Worm (Caenorhabditis elegans): Measurements from ENCODE around the gene R107.9.

The R107.9 gene

DNA sequence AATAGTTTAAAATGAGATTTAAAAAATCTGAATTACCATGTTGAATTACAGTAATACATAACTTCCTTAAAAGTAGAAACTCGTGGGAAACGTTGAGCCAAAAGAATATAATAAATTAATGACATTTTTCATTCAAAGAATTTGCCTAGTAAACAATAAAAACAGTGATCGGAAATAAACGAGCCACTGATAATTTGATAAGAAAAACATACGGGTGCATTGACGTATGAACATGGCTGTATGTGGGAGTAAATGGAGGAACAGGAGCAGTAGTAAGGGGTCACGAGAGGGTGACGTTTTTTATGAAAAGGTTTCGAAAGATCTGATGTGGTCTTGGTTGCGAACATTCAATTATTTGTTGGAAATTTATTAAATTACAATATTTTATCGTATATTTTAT, 6.9 kb upstream of the R107.9 start:
- peak; percentile 16 for TF ChIP-seq nhr-77 (tag; optimal IDR thresholded peaks at IDR 0.05)
- TF ChIP-seq F26F4.8 (GFP tag; conservative IDR thresholded peaks at IDR 0.05) = no peak
- peak; percentile 10 for TF ChIP-seq hlh-30 (tag; optimal IDR thresholded peaks at IDR 0.05; ENCODE audit: insufficient read depth)
- no peak for TF ChIP-seq daf-16 (GFP tag; optimal IDR thresholded peaks at IDR 0.05)
- peak; percentile 61 for TF ChIP-seq daf-16 (tag; optimal IDR thresholded peaks at IDR 0.05)
- TF ChIP-seq dve-1 (tag; optimal IDR thresholded peaks at IDR 0.05; ENCODE audit: insufficient read depth) = peak; percentile 15
- TF ChIP-seq nhr-28 (tag; optimal IDR thresholded peaks at IDR 0.05) = peak; percentile 13
- peak; percentile 54 for TF ChIP-seq pqm-1 (tag; optimal IDR thresholded peaks at IDR 0.05)
- no peak for TF ChIP-seq egl-27 (tag; optimal IDR thresholded peaks at IDR 0.05)

- TF ChIP-seq gei-8 (GFP tag; optimal IDR thresholded peaks at IDR 0.05) (no peak), dmd-6 (GFP tag; IDR thresholded peaks at IDR 0.05) (0 out of 2 replicates have a peak, but pooled peaks have one; percentile 27)
Observed at ce11 chrIII:9034133-9034532, 3.6 kb upstream of the R107.9 start.

DNA sequence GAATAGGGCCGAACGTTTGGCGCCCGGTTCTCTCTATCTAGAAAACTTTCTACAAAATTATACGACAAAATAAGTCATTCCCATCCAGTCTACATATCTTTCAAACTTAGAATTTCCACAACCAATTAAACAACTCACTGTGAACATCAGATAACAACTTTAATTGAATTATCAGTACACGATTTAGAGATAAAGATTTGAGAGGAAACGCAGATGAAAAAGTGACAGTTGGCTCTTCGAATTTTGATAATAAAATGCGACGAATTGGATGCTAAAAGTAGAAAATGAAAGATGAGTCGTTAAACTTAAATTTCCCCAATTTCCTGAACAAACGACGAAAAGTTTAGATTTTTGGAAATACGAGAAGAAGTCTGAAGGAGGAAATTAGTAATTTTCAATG, 2.7 kb upstream of the R107.9 start:
- TF ChIP-seq dmd-6 (GFP tag; IDR thresholded peaks at IDR 0.05) (peak; percentile 53), hlh-11 (tag; optimal IDR thresholded peaks at IDR 0.05) (peak; percentile 46), tra-1 (GFP tag; IDR thresholded peaks at IDR 0.05) (0 out of 2 replicates have a peak, but pooled peaks have one; percentile 23), php-3 (GFP tag; IDR thresholded peaks at IDR 0.05) (peak; percentile 87), zip-11 (GFP tag; IDR thresholded peaks at IDR 0.05) (no peak), D1046.2 (GFP tag; IDR thresholded peaks at IDR 0.05) (no peak), nhr-28 (tag; optimal IDR thresholded peaks at IDR 0.05) (peak; percentile 46), lin-29 (GFP tag; IDR thresholded peaks at IDR 0.05) (no peak), mdt-29 (GFP tag; IDR thresholded peaks at IDR 0.05) (no peak), zfp-3 (GFP tag; conservative IDR thresholded peaks at IDR 0.05) (no peak), F37D6.2 (tag; optimal IDR thresholded peaks at IDR 0.05) (no peak), dve-1 (tag; optimal IDR thresholded peaks at IDR 0.05; ENCODE audit: insufficient read depth) (peak; percentile 83), ztf-7 (tag; optimal IDR thresholded peaks at IDR 0.05) (no peak), pqm-1 (tag; optimal IDR thresholded peaks at IDR 0.05) (peak; percentile 88), unc-62 (GFP tag; optimal IDR thresholded peaks at IDR 0.05 in 1 of 2) (no peak), unc-62 (tag; optimal IDR thresholded peaks at IDR 0.05) (no peak), egl-43 (GFP tag; IDR thresholded peaks at IDR 0.05) (no peak), nhr-48 (tag; optimal IDR thresholded peaks at IDR 0.05) (no peak), jun-1 (tag; optimal IDR thresholded peaks at IDR 0.05) (no peak), daf-16 (GFP tag; optimal IDR thresholded peaks at IDR 0.05) (no peak), daf-16 (tag; optimal IDR thresholded peaks at IDR 0.05) (peak; percentile 66), hmg-1.1 (GFP tag; IDR thresholded peaks at IDR 0.05) (no peak)

- TF ChIP-seq jun-1 (tag; optimal IDR thresholded peaks at IDR 0.05) (no peak), daf-16 (GFP tag; optimal IDR thresholded peaks at IDR 0.05) (no peak), daf-16 (tag; optimal IDR thresholded peaks at IDR 0.05) (peak; percentile 15), lsy-2 (tag; optimal IDR thresholded peaks at IDR 0.05) (no peak), daf-12 (tag; optimal IDR thresholded peaks at IDR 0.05) (no peak), hif-1 (tag; optimal IDR thresholded peaks at IDR 0.05) (no peak), ctbp-1 (GFP tag; IDR thresholded peaks at IDR 0.05) (no peak)
Observed at ce11 chrIII:9043200-9043599, 5.4 kb downstream of the R107.9 start, which contains the start of gene nac-2. TSS of gene nac-2 (minus strand) at chrIII:9043300.

DNA sequence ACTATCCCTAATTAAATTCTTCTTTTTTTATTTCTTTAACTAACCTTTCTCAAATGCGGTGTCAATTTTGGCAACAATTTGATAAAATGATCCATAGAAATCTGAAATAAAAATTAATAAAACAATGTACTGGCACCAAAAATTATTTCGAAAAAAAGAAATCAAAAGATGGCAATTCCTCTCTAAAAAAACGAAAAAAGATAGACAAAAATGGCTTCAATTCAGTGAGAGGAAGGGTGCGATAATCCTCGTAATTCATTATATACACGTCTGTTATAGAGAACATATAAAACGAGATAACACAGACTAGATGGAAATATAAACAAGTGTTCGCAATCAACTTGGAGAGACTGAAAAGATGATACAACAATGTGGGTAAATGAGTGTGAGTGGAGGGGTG, 8.1 kb downstream of the R107.9 start, which contains the start of gene R107.2:
TSS of gene R107.2 (minus strand) at position 101 of the 400 bp plus-strand sequence.
- TF ChIP-seq ztf-7 (tag; optimal IDR thresholded peaks at IDR 0.05) (no peak), daf-16 (GFP tag; optimal IDR thresholded peaks at IDR 0.05) (no peak), daf-16 (tag; optimal IDR thresholded peaks at IDR 0.05) (peak; percentile 11), ces-1 (GFP tag; optimal IDR thresholded peaks at IDR 0.05) (no peak), dve-1 (tag; optimal IDR thresholded peaks at IDR 0.05; ENCODE audit: insufficient read depth) (peak; percentile 6)

Data from whole organism, L4 larva.